Fruit fly (Drosophila melanogaster) whole organism, embryonic: ENCODE results near the gene CG4593.

ENCODE experiments used
- ATbp ChIP-seq: fragments of 200-800 bp; sonication (Bioruptor generic); optimal IDR thresholded peaks from 2 replicates; lab custom pipeline; 2017; ENCODE audit warnings: missing biosample characterization, mild to moderate bottlenecking, missing genetic modification characterization, missing genetic modification reagents
- Abd-B ChIP-seq: fragments of 200-800 bp; sonication (Bioruptor generic); optimal IDR thresholded peaks from 2 replicates; lab custom pipeline; 2018; ENCODE audit warnings: missing biosample characterization, mild to moderate bottlenecking, missing genetic modification characterization, moderate library complexity
- Bgb ChIP-seq: fragments of 200-800 bp; sonication (Bioruptor generic); IDR thresholded peaks from 2 replicates; pipeline ENCODE4 v1.3.6; 2022; ENCODE audit warnings: missing biosample characterization, missing genetic modification characterization; ENCODE audit not compliant: partially characterized antibody
- C15 ChIP-seq: fragments of 200-800 bp; sonication (Bioruptor generic); IDR thresholded peaks from 3 replicates; pipeline ENCODE4 v1.3.6; 2022; ENCODE audit warnings: missing biosample characterization, missing genetic modification characterization
- CG10959 ChIP-seq: fragments of 200-800 bp; sonication (Bioruptor generic); IDR thresholded peaks from 2 replicates; pipeline ENCODE4 v1.3.6; 2022; ENCODE audit warnings: missing biosample characterization, missing genetic modification characterization
- CG13296 ChIP-seq: fragments of 200-800 bp; sonication (Bioruptor generic); optimal IDR thresholded peaks from 3 replicates; lab custom pipeline; 2018; ENCODE audit warnings: missing biosample characterization, mild to moderate bottlenecking, missing genetic modification characterization
- CG14667 ChIP-seq: fragments of 200-800 bp; sonication (Bioruptor generic); IDR thresholded peaks from 2 replicates; pipeline ENCODE4 v1.3.6; 2022; ENCODE audit warnings: missing biosample characterization, missing genetic modification characterization
- CG15601 ChIP-seq: fragments of 200-800 bp; sonication (Bioruptor generic); optimal IDR thresholded peaks from 3 replicates; lab custom pipeline; 2019; ENCODE audit warnings: missing biosample characterization, mild to moderate bottlenecking, missing genetic modification characterization, moderate library complexity
- CG17385 ChIP-seq: fragments of 200-800 bp; sonication (Bioruptor generic); optimal IDR thresholded peaks from 3 replicates; lab custom pipeline; 2018; ENCODE audit warnings: missing biosample characterization, mild to moderate bottlenecking, missing genetic modification characterization
- CG1792 ChIP-seq: fragments of 200-800 bp; sonication (Bioruptor generic); optimal IDR thresholded peaks from 2 replicates; lab custom pipeline; 2016; ENCODE audit warnings: missing biosample characterization, missing genetic modification characterization
- CG2875 ChIP-seq: fragments of 200-800 bp; sonication (Bioruptor generic); optimal IDR thresholded peaks from 2 replicates; lab custom pipeline; 2017; ENCODE audit warnings: missing biosample characterization, mild to moderate bottlenecking, missing genetic modification characterization, missing genetic modification reagents
- CG3163 ChIP-seq: fragments of 200-800 bp; sonication (Bioruptor generic); optimal IDR thresholded peaks from 3 replicates; lab custom pipeline; 2016; ENCODE audit warnings: missing biosample characterization, missing genetic modification characterization
- CG3407 ChIP-seq: fragments of 200-800 bp; sonication (Bioruptor generic); optimal IDR thresholded peaks from 2 replicates; lab custom pipeline; 2018; ENCODE audit warnings: missing biosample characterization, mild to moderate bottlenecking, missing genetic modification characterization
- CG3726 ChIP-seq: fragments of 200-800 bp; sonication (Bioruptor generic); IDR thresholded peaks from 3 replicates; pipeline ENCODE4, ENCODE4 v1.3.6; 2022; ENCODE audit warnings: missing biosample characterization, missing genetic modification characterization
- CG6813 ChIP-seq: fragments of 200-800 bp; sonication (Bioruptor generic); optimal IDR thresholded peaks from 2 replicates; lab custom pipeline; 2017; ENCODE audit warnings: missing biosample characterization, missing genetic modification characterization, mild to moderate bottlenecking, moderate library complexity, missing genetic modification reagents
- CG7839 ChIP-seq: fragments of 200-800 bp; sonication (Bioruptor generic); optimal IDR thresholded peaks from 3 replicates; lab custom pipeline; 2018; ENCODE audit warnings: missing biosample characterization, mild to moderate bottlenecking, missing genetic modification characterization, moderate library complexity
- CG8281 ChIP-seq: fragments of 200-800 bp; sonication (Bioruptor generic); optimal IDR thresholded peaks from 2 replicates; lab custom pipeline; 2018; ENCODE audit warnings: missing biosample characterization, mild to moderate bottlenecking, missing genetic modification characterization, moderate library complexity
- CG9817 ChIP-seq: fragments of 200-800 bp; sonication (Bioruptor generic); optimal IDR thresholded peaks from 2 replicates; lab custom pipeline; 2018; ENCODE audit warnings: missing biosample characterization, mild to moderate bottlenecking, missing genetic modification characterization, moderate library complexity
- CTCF ChIP-seq: fragments of 200-800 bp; sonication (Bioruptor generic); optimal IDR thresholded peaks from 2 replicates; lab custom pipeline; 2017; ENCODE audit warnings: missing biosample characterization, mild to moderate bottlenecking, missing genetic modification characterization, moderate library complexity
- Deaf1 ChIP-seq: fragments of 200-800 bp; optimal IDR thresholded peaks from 3 replicates; lab custom pipeline; 2019; ENCODE audit warnings: missing biosample characterization, mild to moderate bottlenecking, missing genetic modification characterization, moderate library complexity
- Doc2 ChIP-seq: fragments of 200-800 bp; sonication (Bioruptor generic); IDR thresholded peaks from 2 replicates; pipeline ENCODE4 v1.3.6; 2022; ENCODE audit warnings: missing biosample characterization, missing genetic modification characterization
- E2f2 ChIP-seq: fragments of 200-800 bp; sonication (Bioruptor generic); IDR thresholded peaks from 2 replicates; pipeline ENCODE4 v1.3.6; 2022; ENCODE audit warnings: missing biosample characterization, missing genetic modification characterization
- Gsc ChIP-seq: fragments of 200-800 bp; sonication (Bioruptor generic); IDR thresholded peaks from 2 replicates; pipeline ENCODE4 v1.3.6; 2022; ENCODE audit warnings: missing biosample characterization, missing genetic modification characterization
- HLH4C ChIP-seq: fragments of 200-800 bp; sonication (Bioruptor generic); IDR thresholded peaks from 3 replicates; pipeline ENCODE4 v1.3.6; 2022; ENCODE audit warnings: missing biosample characterization, missing genetic modification characterization; ENCODE audit not compliant: partially characterized antibody
- HmgD ChIP-seq: fragments of 200-800 bp; sonication (Bioruptor generic); optimal IDR thresholded peaks from 3 replicates; lab custom pipeline; 2016; ENCODE audit warnings: missing biosample characterization, missing genetic modification characterization
- MTF-1 ChIP-seq: fragments of 200-800 bp; sonication (Bioruptor generic); optimal IDR thresholded peaks from 2 replicates; lab custom pipeline; 2018; ENCODE audit warnings: missing biosample characterization, mild to moderate bottlenecking, missing genetic modification characterization, borderline replicate concordance
- Mad ChIP-seq: fragments of 200-800 bp; sonication (Bioruptor generic); optimal IDR thresholded peaks from 2 replicates; lab custom pipeline; 2016; ENCODE audit warnings: missing biosample characterization, missing genetic modification characterization
- Med ChIP-seq: fragments of 200-800 bp; sonication (Bioruptor generic); peaks from one replicate; lab custom pipeline; 2016; ENCODE audit warnings: missing biosample characterization, missing genetic modification characterization, mild to moderate bottlenecking, inconsistent platforms, moderate library complexity
- Meics ChIP-seq: fragments of 200-800 bp; sonication (Bioruptor generic); optimal IDR thresholded peaks from 2 replicates; lab custom pipeline; 2017; ENCODE audit warnings: missing biosample characterization, mild to moderate bottlenecking, missing genetic modification characterization
- Optix ChIP-seq: fragments of 200-800 bp; sonication (Bioruptor generic); IDR thresholded peaks from 3 replicates; pipeline ENCODE4 v1.3.6; 2022; ENCODE audit warnings: missing biosample characterization, missing genetic modification characterization
- PHDP ChIP-seq: fragments of 200-800 bp; sonication (Bioruptor generic); optimal IDR thresholded peaks from 3 replicates; lab custom pipeline; 2018; ENCODE audit warnings: missing biosample characterization, mild to moderate bottlenecking, missing genetic modification characterization, moderate library complexity
- Sin3A ChIP-seq: fragments of >200 bp; optimal IDR thresholded peaks from 2 replicates; lab custom pipeline; 2018
- ase ChIP-seq: fragments of 200-800 bp; sonication (Bioruptor generic); IDR thresholded peaks from 3 replicates; pipeline ENCODE4 v1.3.6; 2022; ENCODE audit warnings: missing biosample characterization, missing genetic modification characterization
- bbx ChIP-seq: fragments of 200-800 bp; sonication (Bioruptor generic); IDR thresholded peaks from 2 replicates; pipeline ENCODE4 v1.3.6; 2022; ENCODE audit warnings: missing biosample characterization, missing genetic modification characterization; ENCODE audit not compliant: partially characterized antibody
- dmrt99B ChIP-seq: fragments of 200-800 bp; sonication (Bioruptor generic); optimal IDR thresholded peaks from 2 replicates; lab custom pipeline; 2018; ENCODE audit warnings: missing biosample characterization, mild to moderate bottlenecking, missing genetic modification characterization, moderate library complexity
- fd102C ChIP-seq: fragments of 200-800 bp; sonication (Bioruptor generic); optimal IDR thresholded peaks from 2 replicates; lab custom pipeline; 2018; ENCODE audit warnings: missing biosample characterization, mild to moderate bottlenecking, missing genetic modification characterization, moderate library complexity
- fd96Cb ChIP-seq: fragments of 200-800 bp; sonication (Bioruptor generic); optimal IDR thresholded peaks from 2 replicates; lab custom pipeline; 2018; ENCODE audit warnings: missing biosample characterization, mild to moderate bottlenecking, missing genetic modification characterization, moderate library complexity
- ftz-f1 ChIP-seq: fragments of 200-800 bp; sonication (Bioruptor generic); optimal IDR thresholded peaks from 2 replicates; lab custom pipeline; 2016; ENCODE audit warnings: missing biosample characterization, missing genetic modification characterization
- gsb ChIP-seq: fragments of 200-800 bp; sonication (Bioruptor generic); IDR thresholded peaks from 2 replicates; pipeline ENCODE4 v1.3.6; 2022; ENCODE audit warnings: missing biosample characterization, missing genetic modification characterization
- h ChIP-seq: fragments of >200 bp; optimal IDR thresholded peaks from 2 replicates; lab custom pipeline; 2017
- klu ChIP-seq: fragments of 200-800 bp; sonication (Bioruptor generic); IDR thresholded peaks from 2 replicates; pipeline ENCODE4 v1.3.6; 2022; ENCODE audit warnings: missing biosample characterization, missing genetic modification characterization
- knrl ChIP-seq: fragments of 200-800 bp; sonication (Bioruptor generic); IDR thresholded peaks from 3 replicates; pipeline ENCODE4 v1.3.6; 2022; ENCODE audit warnings: missing biosample characterization, missing genetic modification characterization; ENCODE audit not compliant: partially characterized antibody
- pita ChIP-seq: fragments of 200-800 bp; sonication (Bioruptor generic); optimal IDR thresholded peaks from 2 replicates; lab custom pipeline; 2017; ENCODE audit warnings: missing biosample characterization, mild to moderate bottlenecking, missing genetic modification characterization
- pnt ChIP-seq: fragments of 200-800 bp; sonication (Bioruptor generic); optimal IDR thresholded peaks from 3 replicates; lab custom pipeline; 2016; ENCODE audit warnings: missing biosample characterization, missing genetic modification characterization
- run ChIP-seq: fragments of 200-800 bp; sonication (Bioruptor generic); optimal IDR thresholded peaks from 3 replicates; lab custom pipeline; 2018; ENCODE audit warnings: missing biosample characterization, mild to moderate bottlenecking, missing genetic modification characterization
- salm ChIP-seq: fragments of 200-800 bp; sonication (Bioruptor generic); optimal IDR thresholded peaks from 2 replicates; lab custom pipeline; 2018; ENCODE audit warnings: missing biosample characterization, mild to moderate bottlenecking, missing genetic modification characterization
- schlank ChIP-seq: fragments of 200-800 bp; sonication (Bioruptor generic); optimal IDR thresholded peaks from 2 replicates; lab custom pipeline; 2018; ENCODE audit warnings: missing biosample characterization, mild to moderate bottlenecking, missing genetic modification characterization
- sd ChIP-seq: fragments of 200-800 bp; sonication (Bioruptor generic); optimal IDR thresholded peaks from 3 replicates; lab custom pipeline; 2018; ENCODE audit warnings: missing biosample characterization, mild to moderate bottlenecking, missing genetic modification characterization, moderate library complexity
- so ChIP-seq: fragments of 200-800 bp; sonication (Bioruptor generic); IDR thresholded peaks from 3 replicates; pipeline ENCODE4 v1.3.6; 2022; ENCODE audit warnings: missing biosample characterization, missing genetic modification characterization
- zf30C ChIP-seq: fragments of 200-800 bp; sonication (Bioruptor generic); optimal IDR thresholded peaks from 3 replicates; lab custom pipeline; 2018; ENCODE audit warnings: missing biosample characterization, mild to moderate bottlenecking, missing genetic modification characterization
- zfh2 ChIP-seq: fragments of 200-800 bp; sonication (Bioruptor generic); optimal IDR thresholded peaks from 2 replicates; lab custom pipeline; 2016; ENCODE audit warnings: missing biosample characterization, missing genetic modification characterization

The CG4593 gene

DNA sequence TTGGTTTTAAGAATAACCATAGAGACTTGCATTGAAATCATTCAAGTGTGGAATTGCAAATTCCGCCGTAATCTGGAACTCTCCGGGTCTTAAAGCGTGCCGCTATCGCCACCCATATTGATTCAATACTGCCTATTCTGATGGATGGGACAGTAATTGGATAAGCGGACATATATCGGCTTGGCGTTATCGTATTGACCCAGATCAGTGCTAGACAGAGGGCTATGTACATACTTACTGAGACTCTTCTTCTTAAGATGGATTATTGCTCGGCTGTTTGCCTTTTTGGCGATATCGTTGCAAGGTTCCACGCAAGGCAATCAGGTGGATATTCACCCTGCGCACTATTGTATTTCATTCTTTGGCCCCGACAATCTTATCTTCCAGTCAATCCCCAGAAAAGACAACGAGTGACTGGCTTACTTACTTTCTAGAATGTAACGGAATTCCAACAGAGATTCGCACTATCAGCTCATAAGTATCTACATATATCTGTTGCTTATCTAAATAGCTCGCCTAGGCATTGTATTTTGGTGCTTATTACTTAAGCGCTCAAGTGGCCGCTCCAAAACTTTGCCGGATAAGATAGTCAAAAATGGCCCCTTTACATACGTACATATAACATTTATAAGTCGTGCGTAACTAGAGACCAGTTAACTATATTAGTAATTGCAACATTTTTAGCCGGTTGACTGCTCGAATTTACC, 19.1 kb upstream of the CG4593 start (continued):
- no peak for TF ChIP-seq zfh2 (GFP tag; lab: Kevin White, UChicago)
- TF ChIP-seq so, result no peak
- no peak for TF ChIP-seq E2f2 (GFP tag; lab: Robert Waterston, UW)
- no peak for TF ChIP-seq CG2875 (GFP tag; lab: Kevin White, UChicago)
- peak; percentile 79 for TF ChIP-seq sd
- no peak for TF ChIP-seq PHDP (tag; lab: Kevin White, UChicago)
- TF ChIP-seq CG10959 (GFP tag; lab: Robert Waterston, UW), result no peak
- TF ChIP-seq pnt (GFP tag; lab: Kevin White, UChicago), result no peak
- TF ChIP-seq ATbp (GFP tag; lab: Kevin White, UChicago), result peak; percentile 29
- peak; percentile 21 for TF ChIP-seq fd102C
- TF ChIP-seq dmrt99B (tag; lab: Kevin White, UChicago), result no peak
- no peak for TF ChIP-seq run (tag; lab: Kevin White, UChicago)
- no peak for TF ChIP-seq MTF-1 (GFP tag; lab: Kevin White, UChicago)
- no peak for TF ChIP-seq C15 (GFP tag; lab: Robert Waterston, UW)
- TF ChIP-seq CG15601, result peak; percentile 42
- TF ChIP-seq CG3407, result peak; percentile 19
- no peak for TF ChIP-seq CG7839 (tag; lab: Kevin White, UChicago)
- no peak for TF ChIP-seq CTCF (GFP tag; lab: Kevin White, UChicago)
- no peak for TF ChIP-seq bbx (GFP tag; lab: Robert Waterston, UW)
- TF ChIP-seq Bgb, result no peak
- no peak for TF ChIP-seq gsb (GFP tag; lab: Robert Waterston, UW)
- peak; percentile 13 for TF ChIP-seq CG17385 (GFP tag; lab: Kevin White, UChicago)
- TF ChIP-seq schlank (tag; lab: Kevin White, UChicago), result peak; percentile 4
- TF ChIP-seq CG8281, result no peak
- no peak for TF ChIP-seq ase
- no peak for TF ChIP-seq CG13296 (GFP tag; lab: Kevin White, UChicago)
- TF ChIP-seq CG3163, result no peak
- TF ChIP-seq Optix (GFP tag; lab: Robert Waterston, UW), result no peak
- no peak for TF ChIP-seq CG1792 (GFP tag; lab: Kevin White, UChicago)
- no peak for TF ChIP-seq Meics (GFP tag; lab: Kevin White, UChicago)
- TF ChIP-seq ftz-f1 (GFP tag; lab: Kevin White, UChicago), result no peak
- no peak for TF ChIP-seq Abd-B (GFP tag; lab: Kevin White, UChicago)
- no peak for TF ChIP-seq HmgD
- TF ChIP-seq h (lab: Kevin White, UChicago), result no peak
- TF ChIP-seq klu, result no peak
- TF ChIP-seq CG14667 (GFP tag; lab: Robert Waterston, UW), result no peak
- TF ChIP-seq CG6813, result peak; percentile 40
- no peak for TF ChIP-seq Doc2 (GFP tag; lab: Robert Waterston, UW)
- TF ChIP-seq Mad (GFP tag; lab: Kevin White, UChicago), result no peak
- no peak for TF ChIP-seq HLH4C (GFP tag; lab: Robert Waterston, UW)
- TF ChIP-seq Sin3A, result no peak
- TF ChIP-seq zf30C (GFP tag; lab: Kevin White, UChicago), result no peak
- no peak for TF ChIP-seq CG3726 (GFP tag; lab: Robert Waterston, UW)
- peak; percentile 34 for TF ChIP-seq Med
- TF ChIP-seq CG9817 (tag; lab: Kevin White, UChicago), result no peak
- TF ChIP-seq pita (GFP tag; lab: Kevin White, UChicago), result no peak
- TF ChIP-seq knrl (GFP tag; lab: Robert Waterston, UW), result no peak
- TF ChIP-seq salm (tag; lab: Kevin White, UChicago), result no peak
- no peak for TF ChIP-seq fd96Cb (tag; lab: Kevin White, UChicago)
- no peak for TF ChIP-seq Gsc (GFP tag; lab: Robert Waterston, UW)
- TF ChIP-seq Deaf1 (tag; lab: Kevin White, UChicago), result no peak
